Worm (Caenorhabditis elegans): ENCODE measurements around the gene F59B2.3.

The F59B2.3 gene

DNA sequence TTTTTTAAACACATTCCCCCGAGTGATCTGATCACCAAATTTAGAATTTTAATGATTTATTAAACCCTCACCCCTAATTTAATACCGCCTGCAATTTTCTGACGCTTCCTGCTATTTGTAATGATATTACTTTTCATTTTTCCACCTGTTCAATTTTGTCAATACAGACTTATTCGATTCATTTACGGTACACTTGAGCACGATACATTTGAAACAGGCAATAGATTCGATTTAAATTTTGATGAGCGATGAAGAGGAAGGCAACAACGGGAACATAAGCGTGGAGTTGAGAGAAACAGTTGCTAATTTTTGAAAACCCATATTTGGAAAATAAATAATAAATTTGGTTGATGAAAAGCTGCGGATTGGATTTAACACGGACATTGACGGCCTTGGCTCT is 5.1 kb upstream of the F59B2.3 start (continued):
- no peak for TF ChIP-seq ztf-26 (tag; optimal IDR thresholded peaks at IDR 0.05)
- TF ChIP-seq dpl-1 (GFP tag; optimal IDR thresholded peaks at IDR 0.05) = no peak
- TF ChIP-seq F23B12.7 (tag; optimal IDR thresholded peaks at IDR 0.05; ENCODE audit: insufficient read depth) = no peak
- no peak for TF ChIP-seq hmg-20 (GFP tag; IDR thresholded peaks at IDR 0.05)
- no peak for TF ChIP-seq nhr-27 (tag; optimal IDR thresholded peaks at IDR 0.05)
- TF ChIP-seq mxl-1 (tag; optimal IDR thresholded peaks at IDR 0.05) = no peak
- no peak for TF ChIP-seq mes-4 (tag; optimal IDR thresholded peaks at IDR 0.05)
- no peak for TF ChIP-seq F33H1.4 (GFP tag; IDR thresholded peaks at IDR 0.05)
- no peak for TF ChIP-seq nfyb-1 (GFP tag; IDR thresholded peaks at IDR 0.05)
- TF ChIP-seq rcor-1 (GFP tag; IDR thresholded peaks at IDR 0.05) = no peak
- TF ChIP-seq T07F8.4 (tag; optimal IDR thresholded peaks at IDR 0.05) = no peak
- no peak for TF ChIP-seq mcd-1 (GFP tag; IDR thresholded peaks at IDR 0.05)
- TF ChIP-seq ekl-4 (GFP tag; IDR thresholded peaks at IDR 0.05) = no peak
- no peak; the same call in 1 of the 2 replicates for TF ChIP-seq madf-6 (GFP tag; IDR thresholded peaks at IDR 0.05)
- TF ChIP-seq snpc-1.3 (tag; optimal IDR thresholded peaks at IDR 0.05; ENCODE audit: insufficient read depth) = no peak
- TF ChIP-seq Y56A3A.18 (GFP tag; IDR thresholded peaks at IDR 0.05) = no peak
- no peak for TF ChIP-seq sptf-2 (GFP tag; optimal IDR thresholded peaks at IDR 0.05)
- TF ChIP-seq snpc-3.4 (tag; optimal IDR thresholded peaks at IDR 0.05) = no peak
- peak; percentile 63; the same call in 1 of the 2 replicates for TF ChIP-seq Y79H2A.3 (GFP tag; conservative IDR thresholded peaks at IDR 0.05)
- TF ChIP-seq pbrm-1 (GFP tag; IDR thresholded peaks at IDR 0.05) = no peak
- TF ChIP-seq attf-6 (GFP tag; IDR thresholded peaks at IDR 0.05) = no peak
- TF ChIP-seq lsl-1 (GFP tag; optimal IDR thresholded peaks at IDR 0.05) = no peak
- TF ChIP-seq madf-8 (GFP tag; conservative IDR thresholded peaks at IDR 0.05) = no peak; the same call in 1 of the 2 replicates
- no peak for TF ChIP-seq B0035.1 (tag; optimal IDR thresholded peaks at IDR 0.05)
- TF ChIP-seq egl-18 (GFP tag; IDR thresholded peaks at IDR 0.05) = no peak
- TF ChIP-seq rec-8 (tag; optimal IDR thresholded peaks at IDR 0.05) = no peak
- no peak for TF ChIP-seq ceh-79 (tag; optimal IDR thresholded peaks at IDR 0.05)
- no peak for TF ChIP-seq lin-40 (tag; optimal IDR thresholded peaks at IDR 0.05)
- no peak for TF ChIP-seq somi-1 (GFP tag; optimal IDR thresholded peaks at IDR 0.05)
- TF ChIP-seq bed-2 (GFP tag; IDR thresholded peaks at IDR 0.05) = no peak
- no peak for TF ChIP-seq ZK185.1 (tag; optimal IDR thresholded peaks at IDR 0.05; ENCODE audit: poor library complexity, severe bottlenecking)
- no peak for TF ChIP-seq ztf-6 (GFP tag; IDR thresholded peaks at IDR 0.05)
- no peak for TF ChIP-seq zim-3 (tag; optimal IDR thresholded peaks at IDR 0.05)
- TF ChIP-seq Y67H2A.10 (GFP tag; conservative IDR thresholded peaks at IDR 0.05) = no peak
- no peak for TF ChIP-seq chd-7 (tag; optimal IDR thresholded peaks at IDR 0.05)
- peak; percentile 20 for TF ChIP-seq tlf-1 (GFP tag; optimal IDR thresholded peaks at IDR 0.05)
- no peak for TF ChIP-seq F37B4.10 (GFP tag; IDR thresholded peaks at IDR 0.05)
- no peak for TF ChIP-seq C17E4.6 (GFP tag; IDR thresholded peaks at IDR 0.05)
- TF ChIP-seq hlh-12 (tag; optimal IDR thresholded peaks at IDR 0.05) = no peak
- 0 out of 2 replicates have a peak, but pooled peaks have one; percentile 76 for TF ChIP-seq ceh-58 (GFP tag; IDR thresholded peaks at IDR 0.05)
- no peak for TF ChIP-seq athp-1 (tag; optimal IDR thresholded peaks at IDR 0.05)
- TF ChIP-seq F10E7.11 (tag; optimal IDR thresholded peaks at IDR 0.05) = no peak
- TF ChIP-seq let-607 (tag; optimal IDR thresholded peaks at IDR 0.05) = no peak
- TF ChIP-seq ama-1 (optimal IDR thresholded peaks at IDR 0.05) = no peak
- peak in 1 of 2 experiments; percentile 44 for TF ChIP-seq ama-1 (GFP tag; optimal IDR thresholded peaks at IDR 0.05)
- TF ChIP-seq cebp-2 (GFP tag; IDR thresholded peaks at IDR 0.05) = no peak
- TF ChIP-seq tbx-9 (tag; optimal IDR thresholded peaks at IDR 0.05; ENCODE audit: borderline replicate concordance) = no peak
- no peak for TF ChIP-seq efl-1 (GFP tag; optimal IDR thresholded peaks at IDR 0.05)

Data from whole organism, young adult.